Worm (Caenorhabditis elegans): ENCODE results near the gene cdk-12.

DNA sequence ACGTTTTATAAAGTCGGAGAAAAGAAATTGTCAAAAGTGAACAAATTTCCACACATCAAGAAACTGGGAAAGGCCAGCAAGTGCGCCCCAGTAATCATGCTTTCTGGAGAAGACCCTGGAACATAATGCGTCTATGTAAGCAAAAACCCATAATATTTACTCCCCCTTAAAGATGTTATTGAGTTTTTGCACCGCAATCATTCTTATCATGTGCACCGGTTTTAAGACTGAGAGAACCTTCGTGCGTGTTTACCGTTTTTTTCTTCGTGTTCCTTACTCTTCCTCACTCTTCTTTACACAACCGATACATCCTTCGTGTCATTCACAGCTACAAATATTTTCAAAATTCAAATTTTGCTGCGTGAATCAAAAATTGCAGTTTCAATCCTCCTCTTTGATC, 40.1 kb downstream of the cdk-12 start:
- TF ChIP-seq dao-5 (tag; optimal IDR thresholded peaks at IDR 0.05): no peak
- TF ChIP-seq him-1 (tag; optimal IDR thresholded peaks at IDR 0.05): no peak
- TF ChIP-seq W03F9.2 (tag; optimal IDR thresholded peaks at IDR 0.05): no peak
